Fruit fly (Drosophila melanogaster): Measurements from ENCODE around the gene Rop.

- TF ChIP-seq CTCF (optimal IDR thresholded peaks at IDR 0.05): no peak
- no peak for TF ChIP-seq CG8478 (optimal IDR thresholded peaks at IDR 0.05)
Observed at dm6 chr3L:4159264-4159663, 20.5 kb upstream of the Rop start.
